Fruit fly (Drosophila melanogaster): ENCODE measurements around the gene Abp1.

The Abp1 gene

DNA sequence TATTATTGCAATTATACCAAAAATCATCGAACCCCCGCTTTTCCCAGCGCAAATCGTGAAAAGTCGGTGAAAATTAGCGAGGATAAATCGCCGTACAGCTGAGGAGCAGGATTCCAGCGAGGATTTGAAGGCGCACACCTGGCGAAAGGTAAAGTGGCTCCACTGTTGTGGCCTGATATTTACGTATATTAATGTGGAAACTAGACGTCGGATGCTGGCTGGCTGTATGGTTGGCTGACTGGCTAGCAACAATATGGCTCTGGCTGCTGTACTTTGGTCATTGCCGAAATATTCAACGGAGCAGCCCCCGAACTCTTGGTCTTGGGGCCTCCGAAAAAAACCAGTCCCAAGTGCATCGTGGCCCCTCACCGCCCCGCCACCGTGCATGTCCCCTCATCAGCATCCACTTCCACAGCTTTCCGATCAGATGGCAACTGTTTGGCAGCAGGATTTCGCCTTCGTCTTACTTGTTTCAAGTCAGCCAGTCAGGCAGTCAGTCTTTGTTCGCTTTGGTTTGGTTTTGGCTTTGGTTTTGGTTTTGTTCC, 852 bp upstream of the Abp1 start (continued):
- TF ChIP-seq Met (GFP tag; optimal IDR thresholded peaks at IDR 0.05) (no peak), CG4318 (GFP tag; optimal IDR thresholded peaks at IDR 0.05) (no peak), CG3032 (tag; optimal IDR thresholded peaks at IDR 0.05) (no peak), CG6163 (GFP tag; IDR thresholded peaks at IDR 0.05) (peak; percentile 30; the same call in 1 of the 3 replicates), esn (GFP tag; optimal IDR thresholded peaks at IDR 0.05) (no peak), CG1621 (tag; optimal IDR thresholded peaks at IDR 0.05) (no peak), Sox14 (GFP tag; optimal IDR thresholded peaks at IDR 0.05) (no peak), dac (GFP tag; optimal IDR thresholded peaks at IDR 0.05) (no peak), Hr38 (GFP tag; optimal IDR thresholded peaks at IDR 0.05) (no peak), Eip93F (GFP tag; optimal IDR thresholded peaks at IDR 0.05) (no peak), Gug (GFP tag; IDR thresholded peaks at IDR 0.05) (no peak), CG6854 (GFP tag; optimal IDR thresholded peaks at IDR 0.05) (peak; percentile 74), net (GFP tag; optimal IDR thresholded peaks at IDR 0.05) (peak; percentile 5), CG16779 (tag; optimal IDR thresholded peaks at IDR 0.05) (peak; percentile 19), CG6808 (GFP tag; optimal IDR thresholded peaks at IDR 0.05) (peak; percentile 15), CG11294 (GFP tag; IDR thresholded peaks at IDR 0.05) (no peak), Eip78C (GFP tag) (peak; percentile 58), Lpt (GFP tag; optimal IDR thresholded peaks at IDR 0.05) (peak; percentile 29), Ets21C (GFP tag; optimal IDR thresholded peaks at IDR 0.05) (no peak), CG32006 (GFP tag; optimal IDR thresholded peaks at IDR 0.05) (no peak), Eip75B (GFP tag; optimal IDR thresholded peaks at IDR 0.05) (no peak), Hr4 (GFP tag; optimal IDR thresholded peaks at IDR 0.05) (no peak), salr (GFP tag; optimal IDR thresholded peaks at IDR 0.05) (no peak), fd85E (GFP tag; optimal IDR thresholded peaks at IDR 0.05) (no peak), topi (GFP tag; optimal IDR thresholded peaks at IDR 0.05) (no peak), achi (GFP tag; optimal IDR thresholded peaks at IDR 0.05) (no peak), Hr39 (GFP tag; optimal IDR thresholded peaks at IDR 0.05) (no peak)

DNA sequence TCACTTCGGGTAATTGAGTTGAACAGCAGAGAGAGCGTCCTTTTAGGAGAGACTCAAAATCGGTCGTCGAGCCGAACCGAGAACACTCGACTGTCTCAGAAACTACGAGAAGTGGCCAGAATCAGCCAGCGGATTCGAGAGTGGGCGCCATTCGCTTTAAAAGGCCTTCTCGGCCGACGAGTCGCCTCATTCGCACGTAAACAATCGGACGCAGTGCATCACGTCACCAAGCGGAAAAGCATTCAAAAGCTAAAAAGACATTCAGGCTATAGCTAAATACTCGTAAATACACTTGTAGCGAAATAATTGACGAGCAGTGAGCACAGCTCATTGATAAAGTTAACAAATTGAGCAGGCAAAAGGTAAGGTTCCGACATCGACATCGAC, 5.8 kb downstream of the Abp1 start:
- TF ChIP-seq esn (GFP tag; optimal IDR thresholded peaks at IDR 0.05) = peak; percentile 38
- TF ChIP-seq Sox14 (GFP tag; optimal IDR thresholded peaks at IDR 0.05) = no peak
- TF ChIP-seq ss (GFP tag; optimal IDR thresholded peaks at IDR 0.05) = peak in 1 of 2 experiments; percentile 38
- no peak for TF ChIP-seq CG6276 (GFP tag; optimal IDR thresholded peaks at IDR 0.05)
- TF ChIP-seq CG15336 (GFP tag; IDR thresholded peaks at IDR 0.05) = peak; percentile 13; the same call in 1 of the 2 replicates

dm6 chr3L:13479609-13480240, 6.4 kb downstream of the Abp1 start:
- TF ChIP-seq CG6808 (GFP tag; optimal IDR thresholded peaks at IDR 0.05) (peak; percentile 53), cyc (GFP tag; optimal IDR thresholded peaks at IDR 0.05) (peak; percentile 63), Ets21C (GFP tag; optimal IDR thresholded peaks at IDR 0.05) (peak; percentile 58), CG8119 (GFP tag; IDR thresholded peaks at IDR 0.05) (peak; percentile 48; the same call in 1 of the 3 replicates), Eip93F (GFP tag; optimal IDR thresholded peaks at IDR 0.05) (no peak), dac (GFP tag; optimal IDR thresholded peaks at IDR 0.05) (no peak), Eip78C (GFP tag) (peak; percentile 87), fd59A (GFP tag; optimal IDR thresholded peaks at IDR 0.05) (peak; percentile 8), CG4318 (GFP tag; optimal IDR thresholded peaks at IDR 0.05) (peak; percentile 50), CG6854 (GFP tag; optimal IDR thresholded peaks at IDR 0.05) (no peak), Blimp-1 (GFP tag; optimal IDR thresholded peaks at IDR 0.05) (no peak), topi (GFP tag; optimal IDR thresholded peaks at IDR 0.05) (peak; percentile 75), Sox15 (GFP tag; optimal IDR thresholded peaks at IDR 0.05) (peak; percentile 20), CG3032 (tag; optimal IDR thresholded peaks at IDR 0.05) (peak; percentile 25), ss (GFP tag; optimal IDR thresholded peaks at IDR 0.05) (peak; percentile 15 to 62), CG6792 (GFP tag; optimal IDR thresholded peaks at IDR 0.05) (peak; percentile 33), fd85E (GFP tag; optimal IDR thresholded peaks at IDR 0.05) (peak; percentile 25), CG6163 (GFP tag; IDR thresholded peaks at IDR 0.05) (no peak), CG10669 (GFP tag; optimal IDR thresholded peaks at IDR 0.05) (peak; percentile 56), vri (GFP tag; optimal IDR thresholded peaks at IDR 0.05) (peak; percentile 47), Sox14 (GFP tag; optimal IDR thresholded peaks at IDR 0.05) (peak; percentile 36), CG8319 (GFP tag; optimal IDR thresholded peaks at IDR 0.05) (peak; percentile 27), Sox102F (GFP tag; optimal IDR thresholded peaks at IDR 0.05) (peak; percentile 62), Gug (GFP tag; IDR thresholded peaks at IDR 0.05) (peak; percentile 26; the same call in 1 of the 2 replicates), CG15336 (GFP tag; IDR thresholded peaks at IDR 0.05) (peak; percentile 49), Hr38 (GFP tag; optimal IDR thresholded peaks at IDR 0.05) (no peak), acj6 (GFP tag; optimal IDR thresholded peaks at IDR 0.05) (peak; percentile 61), Hr39 (GFP tag; optimal IDR thresholded peaks at IDR 0.05) (peak; percentile 61), CG6276 (GFP tag; optimal IDR thresholded peaks at IDR 0.05) (peak; percentile 68), OdsH (GFP tag; optimal IDR thresholded peaks at IDR 0.05) (peak; percentile 66), net (GFP tag; optimal IDR thresholded peaks at IDR 0.05) (peak; percentile 47), svp (GFP tag) (peak; percentile 75), Ets96B (tag; optimal IDR thresholded peaks at IDR 0.05) (peak; percentile 14)
